Worm (Caenorhabditis elegans) whole organism, mixed stage, embryonic: ENCODE results near the gene wee-1.1.

ENCODE experiments used
- M03D4.4 ChIP-seq: sonication (generic microtip); optimal IDR thresholded peaks from 2 replicates; lab custom pipeline; 2017; ENCODE audit warnings: mild to moderate bottlenecking, missing genetic modification characterization, missing compliant biosample characterization
- bed-3 ChIP-seq: fragments of 200-800 bp; sonication (Bioruptor generic); optimal IDR thresholded peaks from 3 replicates; lab custom pipeline; 2018; ENCODE audit warnings: mild to moderate bottlenecking, missing genetic modification characterization, moderate library complexity, missing compliant biosample characterization
- ceh-39 ChIP-seq: fragments of 150-350 bp; optimal IDR thresholded peaks from 2 replicates; lab custom pipeline; 2014; ENCODE audit warnings: missing biosample characterization, missing genetic modification characterization
- ceh-43 ChIP-seq: fragments of 200-800 bp; sonication (Bioruptor generic); optimal IDR thresholded peaks from 2 replicates; lab custom pipeline; 2018; ENCODE audit warnings: mild to moderate bottlenecking, missing genetic modification characterization, moderate library complexity, missing compliant biosample characterization
- ceh-83 ChIP-seq: fragments of 200-800 bp; sonication (Bioruptor generic); optimal IDR thresholded peaks from 2 replicates; lab custom pipeline; 2018; ENCODE audit warnings: mild to moderate bottlenecking, missing genetic modification characterization, missing compliant biosample characterization
- ces-1 ChIP-seq: fragments of 150-350 bp; optimal IDR thresholded peaks from 2 replicates; lab custom pipeline; 2014; ENCODE audit warnings: missing biosample characterization, missing genetic modification reagents, missing genetic modification characterization
- cnd-1 ChIP-seq: fragments of 200-800 bp; sonication (Bioruptor generic); optimal IDR thresholded peaks from 2 replicates; lab custom pipeline; 2018; ENCODE audit warnings: mild to moderate bottlenecking, missing genetic modification characterization, missing compliant biosample characterization
- drap-1 ChIP-seq: fragments of 200-800 bp; sonication (Bioruptor generic); optimal IDR thresholded peaks from 3 replicates; lab custom pipeline; 2018; ENCODE audit warnings: mild to moderate bottlenecking, missing genetic modification characterization, missing compliant biosample characterization
- flh-1 ChIP-seq: fragments of 200-800 bp; sonication (Bioruptor generic); optimal IDR thresholded peaks from 2 replicates; lab custom pipeline; 2018; ENCODE audit warnings: mild to moderate bottlenecking, missing genetic modification characterization, moderate library complexity, missing compliant biosample characterization
- ham-2 ChIP-seq: fragments of 200-800 bp; sonication (Bioruptor generic); optimal IDR thresholded peaks from 2 replicates; lab custom pipeline; 2018; ENCODE audit warnings: mild to moderate bottlenecking, missing genetic modification characterization, missing compliant biosample characterization
- hlh-1 ChIP-seq: fragments of 150-350 bp; optimal IDR thresholded peaks from 2 replicates; lab custom pipeline; 2014; ENCODE audit warnings: missing biosample characterization, missing genetic modification reagents, missing genetic modification characterization
- lin-13 ChIP-seq: fragments of 150-350 bp; optimal IDR thresholded peaks from 2 replicates; lab custom pipeline; 2014; ENCODE audit warnings: missing biosample characterization, missing genetic modification characterization
- lsy-2 ChIP-seq: fragments of 150-350 bp; optimal IDR thresholded peaks from 2 replicates; lab custom pipeline; 2014; ENCODE audit warnings: missing biosample characterization, missing genetic modification characterization
- mab-5 ChIP-seq: fragments of 150-350 bp; optimal IDR thresholded peaks from 2 replicates; lab custom pipeline; 2014; ENCODE audit warnings: missing biosample characterization, missing genetic modification characterization
- mep-1 ChIP-seq: fragments of 150-350 bp; optimal IDR thresholded peaks from 2 replicates; lab custom pipeline; 2017; ENCODE audit warnings: missing biosample characterization, missing genetic modification reagents, missing genetic modification characterization, inconsistent platforms
- mls-2 ChIP-seq: sonication (generic microtip); optimal IDR thresholded peaks from 2 replicates; lab custom pipeline; 2016; ENCODE audit warnings: mild to moderate bottlenecking, missing genetic modification characterization, moderate library complexity, missing compliant biosample characterization
- nhr-12 ChIP-seq: fragments of 150-350 bp; optimal IDR thresholded peaks from 2 replicates; lab custom pipeline; 2014; ENCODE audit warnings: missing biosample characterization, missing genetic modification characterization
- nhr-2 ChIP-seq: fragments of 150-350 bp; optimal IDR thresholded peaks from 2 replicates; lab custom pipeline; 2014; ENCODE audit warnings: missing biosample characterization, missing genetic modification characterization
- nhr-237 ChIP-seq: fragments of 150-350 bp; optimal IDR thresholded peaks from 2 replicates; lab custom pipeline; 2014; ENCODE audit warnings: missing biosample characterization, missing genetic modification characterization
- nhr-28 ChIP-seq: fragments of 150-350 bp; optimal IDR thresholded peaks from 2 replicates; lab custom pipeline; 2014; ENCODE audit warnings: missing biosample characterization, missing genetic modification characterization
- nhr-76 ChIP-seq: sonication (generic microtip); optimal IDR thresholded peaks from 2 replicates; lab custom pipeline; 2017; ENCODE audit warnings: missing biosample characterization, missing genetic modification characterization
- pha-4 ChIP-seq: fragments of 150-350 bp; optimal IDR thresholded peaks from 2 replicates; lab custom pipeline; 2018; ENCODE audit warnings: missing biosample characterization, missing genetic modification reagents, missing genetic modification characterization
- sem-2 ChIP-seq: fragments of 200-800 bp; sonication (Bioruptor generic); optimal IDR thresholded peaks from 2 replicates; lab custom pipeline; 2018; ENCODE audit warnings: mild to moderate bottlenecking, missing genetic modification characterization, missing compliant biosample characterization
- snpc-4 ChIP-seq: fragments of 150-350 bp; optimal IDR thresholded peaks from 2 replicates; lab custom pipeline; 2014; ENCODE audit warnings: missing biosample characterization, missing genetic modification characterization
- sptf-1 ChIP-seq: sonication (generic microtip); optimal IDR thresholded peaks from 2 replicates; lab custom pipeline; 2017; ENCODE audit warnings: mild to moderate bottlenecking, missing genetic modification characterization, moderate library complexity, missing compliant biosample characterization
- tbx-8 ChIP-seq: fragments of 200-800 bp; sonication (Bioruptor generic); optimal IDR thresholded peaks from 2 replicates; lab custom pipeline; 2018; ENCODE audit warnings: mild to moderate bottlenecking, missing genetic modification characterization, moderate library complexity, missing compliant biosample characterization
- unc-120 ChIP-seq: sonication (generic microtip); optimal IDR thresholded peaks from 2 replicates; lab custom pipeline; 2017; ENCODE audit warnings: missing genetic modification characterization, missing compliant biosample characterization; ENCODE audit not compliant: poor library complexity, severe bottlenecking
- unc-62 ChIP-seq: fragments of 150-350 bp; optimal IDR thresholded peaks from 2 replicates; lab custom pipeline; 2014; ENCODE audit warnings: missing biosample characterization, missing genetic modification reagents, missing genetic modification characterization
- zip-8 ChIP-seq: fragments of 150-350 bp; optimal IDR thresholded peaks from 2 replicates; lab custom pipeline; 2014; ENCODE audit warnings: missing biosample characterization, missing genetic modification characterization
- ztf-11 ChIP-seq: fragments of 150-350 bp; optimal IDR thresholded peaks from 2 replicates; lab custom pipeline; 2014; ENCODE audit warnings: missing biosample characterization, missing genetic modification characterization

Gene wee-1.1

DNA sequence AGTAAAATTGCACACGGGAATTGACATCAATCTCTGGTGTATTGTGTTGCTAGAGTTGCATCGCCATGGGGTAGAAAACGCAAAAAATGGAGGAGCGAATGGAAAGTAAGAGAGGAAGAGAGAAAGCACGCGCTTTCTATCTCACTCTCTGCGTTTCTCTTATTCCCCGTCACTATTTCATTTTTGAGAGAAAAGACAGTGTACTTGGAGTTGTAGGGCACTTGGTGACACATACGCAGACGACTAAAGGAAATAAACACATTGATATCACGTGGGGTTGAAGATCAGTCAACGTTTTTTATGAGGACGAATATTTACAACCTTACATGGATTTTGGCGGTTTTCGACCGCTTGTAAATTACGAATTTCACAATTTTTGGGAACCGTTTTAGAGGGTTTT lies 20.1 kb upstream of the wee-1.1 start:
- no peak for TF ChIP-seq flh-1 (GFP tag; lab: Kevin White, UChicago)
- peak; percentile 3 for TF ChIP-seq mab-5
- peak; percentile 80 for TF ChIP-seq nhr-237 (tag; lab: Kevin White, UChicago)
- no peak for TF ChIP-seq sptf-1 (tag; lab: Kevin White, UChicago)
- peak; percentile 68 for TF ChIP-seq pha-4
- no peak for TF ChIP-seq drap-1 (GFP tag; lab: Kevin White, UChicago)
- peak; percentile 34 for TF ChIP-seq lsy-2
- peak; percentile 32 for TF ChIP-seq mep-1 (tag; lab: Kevin White, UChicago)
- no peak for TF ChIP-seq nhr-12 (tag; lab: Kevin White, UChicago)
- TF ChIP-seq unc-120 (tag; lab: Kevin White, UChicago) = peak; percentile 75
- TF ChIP-seq unc-62 = peak; percentile 80
- peak; percentile 65 for TF ChIP-seq hlh-1 (tag; lab: Kevin White, UChicago)
- no peak for TF ChIP-seq ces-1 (GFP tag; lab: Kevin White, UChicago)
- peak; percentile 28 for TF ChIP-seq nhr-28 (tag; lab: Kevin White, UChicago)

DNA sequence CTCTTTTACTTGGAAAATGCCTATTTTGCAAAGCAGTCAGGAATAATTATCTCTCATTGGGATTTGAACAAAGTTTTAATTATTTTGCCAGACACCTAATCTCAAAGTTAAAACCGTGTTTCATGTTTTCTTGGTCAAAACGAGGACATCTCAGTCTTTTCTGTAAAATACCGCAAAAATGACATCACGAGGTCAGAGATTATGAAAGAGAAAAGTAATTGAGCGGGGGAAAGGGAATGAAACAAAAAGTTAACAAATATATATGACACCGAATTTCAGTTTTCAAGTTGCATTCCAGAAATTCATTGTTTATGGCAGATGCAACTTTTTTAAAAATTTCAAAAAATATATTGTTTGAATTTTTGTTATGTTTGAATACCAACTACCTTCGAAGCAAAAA lies 19.2 kb upstream of the wee-1.1 start:
- TF ChIP-seq M03D4.4 (no peak), sptf-1 (tag; lab: Kevin White, UChicago) (no peak), ham-2 (GFP tag; lab: Kevin White, UChicago) (no peak), nhr-2 (tag; lab: Kevin White, UChicago) (no peak), nhr-28 (tag; lab: Kevin White, UChicago) (no peak), ces-1 (GFP tag; lab: Kevin White, UChicago) (no peak), sem-2 (GFP tag; lab: Kevin White, UChicago) (no peak), zip-8 (no peak), ceh-43 (GFP tag; lab: Kevin White, UChicago) (no peak), cnd-1 (tag; lab: Kevin White, UChicago) (no peak), flh-1 (GFP tag; lab: Kevin White, UChicago) (no peak)

DNA sequence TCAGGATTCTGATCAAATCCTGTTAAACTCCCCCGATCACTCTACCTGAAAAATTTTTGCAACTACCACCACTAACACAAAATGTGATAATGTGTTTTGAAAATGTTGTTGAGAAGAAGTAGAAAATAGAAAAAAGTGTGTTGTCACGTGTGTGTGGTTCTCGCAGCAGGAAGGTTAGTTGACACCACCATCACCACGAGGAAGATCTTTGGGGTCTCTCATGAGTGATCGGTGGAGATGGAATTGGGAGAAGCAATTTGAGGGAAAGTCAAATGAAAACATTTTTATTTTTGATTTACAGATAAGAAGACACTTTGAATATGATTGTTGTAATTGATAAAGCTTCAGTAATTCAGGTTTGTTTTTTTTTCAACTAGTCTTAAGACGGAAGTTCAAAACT lies 18.3 kb upstream of the wee-1.1 start:
- TF ChIP-seq unc-62 (no peak), nhr-28 (tag; lab: Kevin White, UChicago) (no peak), ceh-83 (GFP tag; lab: Kevin White, UChicago) (no peak), zip-8 (no peak), nhr-2 (tag; lab: Kevin White, UChicago) (no peak), unc-120 (tag; lab: Kevin White, UChicago) (no peak), nhr-76 (tag; lab: Kevin White, UChicago) (no peak), mls-2 (tag; lab: Kevin White, UChicago) (no peak), flh-1 (GFP tag; lab: Kevin White, UChicago) (no peak)

DNA sequence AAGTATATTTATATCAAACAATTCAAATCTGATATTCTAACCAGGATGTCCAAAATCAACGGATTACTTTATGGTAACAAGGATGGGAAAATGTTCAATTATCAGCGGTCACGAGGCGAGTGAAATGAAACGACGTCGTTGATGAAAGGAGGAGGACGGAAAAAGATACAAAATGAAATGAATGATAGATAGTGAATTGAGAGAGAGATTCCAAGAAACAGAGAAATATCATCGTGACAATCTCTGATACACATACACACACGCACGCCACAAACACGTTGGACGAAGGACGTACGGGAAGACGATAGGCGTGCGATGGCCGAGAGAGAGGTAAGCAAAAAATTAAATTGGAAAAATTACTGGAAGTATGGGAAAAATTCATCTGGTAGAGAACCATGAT lies 17.7 kb upstream of the wee-1.1 start:
- no peak for TF ChIP-seq mab-5
- peak; percentile 5 for TF ChIP-seq unc-120 (tag; lab: Kevin White, UChicago)

DNA sequence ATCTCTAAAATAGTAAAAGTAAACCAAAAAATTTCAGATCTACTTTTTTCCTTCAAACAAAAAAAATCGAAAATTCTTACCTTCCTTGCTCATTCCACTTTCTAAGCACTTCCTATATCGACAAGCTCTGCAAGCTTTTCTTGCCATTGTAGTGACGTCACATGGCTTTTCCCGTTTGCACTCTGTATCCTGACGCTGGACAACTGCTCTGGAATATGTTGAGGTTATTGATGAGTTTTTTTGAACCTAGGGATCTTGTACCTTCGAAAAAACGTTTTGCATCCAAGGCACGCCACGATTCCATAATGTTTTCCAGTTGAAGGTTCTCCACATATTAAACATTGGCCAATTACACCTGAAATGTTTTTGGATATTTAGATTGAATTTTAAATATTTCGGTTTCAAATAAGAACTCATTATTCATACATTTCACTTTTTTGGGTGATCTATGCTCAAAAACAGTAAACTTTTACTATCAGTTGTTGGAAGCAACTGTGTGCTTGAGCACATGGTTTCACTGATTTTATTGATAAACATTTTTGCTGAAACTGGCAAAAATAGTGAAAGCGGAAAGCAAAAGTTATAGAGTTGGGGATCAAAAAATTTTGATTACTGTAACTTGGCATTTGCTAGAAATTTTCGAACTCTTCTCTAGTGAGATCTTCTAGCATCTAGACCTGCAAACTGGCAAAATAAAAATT lies 16.8 kb upstream of the wee-1.1 start:
- TF ChIP-seq nhr-2 (tag; lab: Kevin White, UChicago) (no peak), sptf-1 (tag; lab: Kevin White, UChicago) (no peak), pha-4 (no peak), M03D4.4 (no peak), cnd-1 (tag; lab: Kevin White, UChicago) (no peak), ztf-11 (tag; lab: Kevin White, UChicago) (no peak), nhr-76 (tag; lab: Kevin White, UChicago) (no peak), snpc-4 (tag; lab: Kevin White, UChicago) (no peak), flh-1 (GFP tag; lab: Kevin White, UChicago) (no peak), unc-120 (tag; lab: Kevin White, UChicago) (no peak), ceh-39 (no peak), ceh-43 (GFP tag; lab: Kevin White, UChicago) (no peak), nhr-28 (tag; lab: Kevin White, UChicago) (no peak), tbx-8 (GFP tag; lab: Kevin White, UChicago) (no peak), mab-5 (no peak), lin-13 (tag; lab: Kevin White, UChicago) (no peak), bed-3 (no peak)
